Fruit fly (Drosophila melanogaster) whole organism, wandering third instar larva: ENCODE results near the gene CG31673.

Experiments used
- Dfd ChIP-seq: fragments of >200 bp; optimal IDR thresholded peaks from 2 replicates; lab custom pipeline; 2017; ENCODE audit warnings: missing biosample characterization, missing genetic modification characterization
- Jra ChIP-seq: sonication (Bioruptor generic); optimal IDR thresholded peaks from 2 replicates; lab custom pipeline; 2016; ENCODE audit warnings: missing biosample characterization, missing genetic modification characterization
- dl ChIP-seq, 2 experiments: fragments of 175-275, 200-275 bp in 1 of 2; fragments of 200-275 bp in 1 of 2; sonication (Bioruptor generic); optimal IDR thresholded peaks; lab custom pipeline; 2018; ENCODE audit warnings: mild to moderate bottlenecking in 2 of 2, missing biosample characterization in 2 of 2, missing genetic modification characterization in 2 of 2, moderate library complexity in 2 of 2; ENCODE audit not compliant: partially characterized antibody in 2 of 2, insufficient read depth in 1 of 2
- foxo ChIP-seq, 2 experiments: fragments of 200-800 bp; sonication (Bioruptor generic); optimal IDR thresholded peaks; 2 replicates in 1 of 2; 3 replicates in 1 of 2; lab custom pipeline; 2016 to 2017; ENCODE audit warnings: missing biosample characterization in 2 of 2, missing genetic modification characterization in 2 of 2
- pan ChIP-seq: fragments of >200 bp; optimal IDR thresholded peaks from 2 replicates; lab custom pipeline; 2017

- peak; percentile 38 for TF ChIP-seq Jra (GFP tag; lab: Kevin White, UChicago)
- no peak for TF ChIP-seq dl (GFP tag; optimal IDR thresholded peaks at IDR 0.05; lab: Kevin White, UChicago; ENCODE audit: insufficient read depth in 1 of 2, partially characterized antibody in 2 of 2)
- TF ChIP-seq pan (lab: Kevin White, UChicago) = no peak
- TF ChIP-seq Dfd (GFP tag; lab: Kevin White, UChicago) = no peak
- peak in 1 of 2 experiments; percentile 82 for TF ChIP-seq foxo (GFP tag; optimal IDR thresholded peaks at IDR 0.05; lab: Kevin White, UChicago)
Observed at dm6 chr2L:20787271-20787791, 42.1 kb upstream of the CG31673 start, which contains the start of gene Pomp.
